Fruit fly (Drosophila melanogaster) whole organism, prepupa: ENCODE data around the gene CG31524.

Experiments
- Blimp-1 ChIP-seq: fragments of 200-800 bp; sonication (Bioruptor generic); optimal IDR thresholded peaks from 3 replicates; lab custom pipeline; 2017; ENCODE audit warnings: missing biosample characterization, missing genetic modification characterization, mild to moderate bottlenecking, moderate library complexity, missing genetic modification reagents
- CG10631 ChIP-seq: fragments of 200-800 bp; sonication (Bioruptor generic); optimal IDR thresholded peaks from 2 replicates; lab custom pipeline; 2016; ENCODE audit warnings: missing biosample characterization, missing genetic modification characterization
- CG10669 ChIP-seq: fragments of 200-800 bp; sonication (Bioruptor generic); optimal IDR thresholded peaks from 3 replicates; lab custom pipeline; 2018; ENCODE audit warnings: missing biosample characterization, mild to moderate bottlenecking, missing genetic modification characterization, moderate library complexity
- CG11294 ChIP-seq: fragments of 200-800 bp; sonication (Bioruptor generic); IDR thresholded peaks from 2 replicates; pipeline ENCODE4 v1.3.6; 2022; ENCODE audit warnings: missing biosample characterization, missing genetic modification characterization
- CG15336 ChIP-seq: fragments of 200-800 bp; sonication (Bioruptor generic); IDR thresholded peaks from 2 replicates; pipeline ENCODE4 v1.3.6; 2022; ENCODE audit warnings: missing biosample characterization, missing genetic modification characterization
- CG1621 ChIP-seq: fragments of 200-800 bp; sonication (Bioruptor generic); optimal IDR thresholded peaks from 3 replicates; lab custom pipeline; 2018; ENCODE audit warnings: missing biosample characterization, mild to moderate bottlenecking, missing genetic modification characterization
- CG16779 ChIP-seq: fragments of 200-800 bp; sonication (Bioruptor generic); optimal IDR thresholded peaks from 3 replicates; lab custom pipeline; 2017; ENCODE audit warnings: missing biosample characterization, mild to moderate bottlenecking, missing genetic modification characterization
- CG31627 ChIP-seq: fragments of 200-800 bp; sonication (Bioruptor generic); optimal IDR thresholded peaks from 3 replicates; lab custom pipeline; 2016; ENCODE audit warnings: missing biosample characterization, missing genetic modification characterization
- CG32006 ChIP-seq: fragments of 200-800 bp; sonication (Bioruptor generic); optimal IDR thresholded peaks from 3 replicates; lab custom pipeline; 2017; ENCODE audit warnings: missing biosample characterization, mild to moderate bottlenecking, missing genetic modification characterization
- CG34406 ChIP-seq: fragments of 200-800 bp; sonication (Bioruptor generic); optimal IDR thresholded peaks from 3 replicates; lab custom pipeline; 2016; ENCODE audit warnings: missing biosample characterization, missing genetic modification characterization
- CG6163 ChIP-seq: fragments of 200-800 bp; sonication (Bioruptor generic); IDR thresholded peaks from 3 replicates; pipeline ENCODE4 v1.3.6; 2022; ENCODE audit warnings: missing biosample characterization, missing genetic modification characterization
- CG6276 ChIP-seq: fragments of 200-800 bp; sonication (Bioruptor generic); optimal IDR thresholded peaks from 2 replicates; lab custom pipeline; 2017; ENCODE audit warnings: missing biosample characterization, mild to moderate bottlenecking, missing genetic modification characterization
- CG6792 ChIP-seq: fragments of 200-800 bp; sonication (Bioruptor generic); optimal IDR thresholded peaks from 3 replicates; lab custom pipeline; 2016; ENCODE audit warnings: missing biosample characterization, missing genetic modification characterization
- CG6808 ChIP-seq: fragments of 200-800 bp; sonication (Bioruptor generic); optimal IDR thresholded peaks from 3 replicates; lab custom pipeline; 2017; ENCODE audit warnings: missing biosample characterization, missing genetic modification characterization, mild to moderate bottlenecking, moderate library complexity, missing genetic modification reagents
- CG6854 ChIP-seq: fragments of 200-800 bp; sonication (Bioruptor generic); optimal IDR thresholded peaks from 2 replicates; lab custom pipeline; 2017; ENCODE audit warnings: missing biosample characterization, mild to moderate bottlenecking, missing genetic modification characterization
- CG7368 ChIP-seq: fragments of 200-800 bp; sonication (Bioruptor generic); optimal IDR thresholded peaks from 3 replicates; lab custom pipeline; 2016; ENCODE audit warnings: missing biosample characterization, missing genetic modification characterization
- CG8319 ChIP-seq: fragments of 200-800 bp; sonication (Bioruptor generic); optimal IDR thresholded peaks from 3 replicates; lab custom pipeline; 2016; ENCODE audit warnings: missing biosample characterization, missing genetic modification characterization
- CG8632 ChIP-seq: fragments of 200-800 bp; sonication (Bioruptor generic); optimal IDR thresholded peaks from 3 replicates; lab custom pipeline; 2016; ENCODE audit warnings: missing biosample characterization, missing genetic modification characterization
- CG9139 ChIP-seq: fragments of 200-800 bp; sonication (Bioruptor generic); optimal IDR thresholded peaks from 3 replicates; lab custom pipeline; 2017; ENCODE audit warnings: missing biosample characterization, mild to moderate bottlenecking, missing genetic modification characterization
- Eip75B ChIP-seq: fragments of 200-800 bp; sonication (Bioruptor generic); optimal IDR thresholded peaks from 3 replicates; lab custom pipeline; 2016; ENCODE audit warnings: missing biosample characterization, missing genetic modification characterization
- Eip78C ChIP-seq: fragments of 200-800 bp; sonication (Bioruptor generic); peaks from one replicate; lab custom pipeline; 2016; ENCODE audit warnings: missing biosample characterization, missing genetic modification characterization
- Eip93F ChIP-seq: fragments of 200-800 bp; sonication (Bioruptor generic); optimal IDR thresholded peaks from 2 replicates; lab custom pipeline; 2016; ENCODE audit warnings: missing biosample characterization, mild to moderate bottlenecking, missing genetic modification characterization
- Ets21C ChIP-seq: fragments of 200-800 bp; sonication (Bioruptor generic); optimal IDR thresholded peaks from 3 replicates; lab custom pipeline; 2016; ENCODE audit warnings: missing biosample characterization, missing genetic modification characterization
- Ets96B ChIP-seq: fragments of 200-800 bp; optimal IDR thresholded peaks from 2 replicates; lab custom pipeline; 2019; ENCODE audit warnings: missing biosample characterization, mild to moderate bottlenecking, missing genetic modification characterization, moderate library complexity
- Gug ChIP-seq: fragments of 200-800 bp; sonication (Bioruptor generic); IDR thresholded peaks from 2 replicates; pipeline ENCODE4 v1.3.6; 2022; ENCODE audit warnings: missing biosample characterization, missing genetic modification characterization
- Hr39 ChIP-seq: fragments of 200-800 bp; sonication (Bioruptor generic); optimal IDR thresholded peaks from 2 replicates; lab custom pipeline; 2016; ENCODE audit warnings: missing biosample characterization, missing genetic modification characterization
- Hr4 ChIP-seq: fragments of 200-800 bp; sonication (Bioruptor generic); optimal IDR thresholded peaks from 3 replicates; lab custom pipeline; 2016; ENCODE audit warnings: missing biosample characterization, missing genetic modification characterization
- Lpt ChIP-seq: fragments of 200-800 bp; sonication (Bioruptor generic); optimal IDR thresholded peaks from 3 replicates; lab custom pipeline; 2016; ENCODE audit warnings: missing biosample characterization, missing genetic modification characterization
- OdsH ChIP-seq: fragments of 200-800 bp; sonication (Bioruptor generic); optimal IDR thresholded peaks from 3 replicates; lab custom pipeline; 2016; ENCODE audit warnings: missing biosample characterization, missing genetic modification characterization
- Smox ChIP-seq: fragments of 200-800 bp; sonication (Bioruptor generic); optimal IDR thresholded peaks from 3 replicates; lab custom pipeline; 2016; ENCODE audit warnings: missing biosample characterization, missing genetic modification characterization
- Sox102F ChIP-seq: fragments of 200-800 bp; sonication (Bioruptor generic); optimal IDR thresholded peaks from 2 replicates; lab custom pipeline; 2016; ENCODE audit warnings: missing biosample characterization, mild to moderate bottlenecking, missing genetic modification characterization
- Sox14 ChIP-seq: fragments of 200-800 bp; sonication (Bioruptor generic); optimal IDR thresholded peaks from 3 replicates; lab custom pipeline; 2016; ENCODE audit warnings: missing biosample characterization, missing genetic modification characterization
- Sox15 ChIP-seq: fragments of 200-800 bp; sonication (Bioruptor generic); optimal IDR thresholded peaks from 3 replicates; lab custom pipeline; 2016; ENCODE audit warnings: missing biosample characterization, missing genetic modification characterization
- achi ChIP-seq: fragments of 200-800 bp; sonication (Bioruptor generic); optimal IDR thresholded peaks from 3 replicates; lab custom pipeline; 2016; ENCODE audit warnings: missing biosample characterization, missing genetic modification characterization
- acj6 ChIP-seq: fragments of 200-800 bp; sonication (Bioruptor generic); optimal IDR thresholded peaks from 3 replicates; lab custom pipeline; 2016; ENCODE audit warnings: missing biosample characterization, missing genetic modification characterization
- cyc ChIP-seq: fragments of 200-800 bp; sonication (Bioruptor generic); optimal IDR thresholded peaks from 3 replicates; lab custom pipeline; 2016; ENCODE audit warnings: missing biosample characterization, missing genetic modification characterization
- dac ChIP-seq: fragments of 200-800 bp; sonication (Bioruptor generic); optimal IDR thresholded peaks from 2 replicates; lab custom pipeline; 2017; ENCODE audit warnings: missing biosample characterization, mild to moderate bottlenecking, missing genetic modification characterization
- dsx ChIP-seq: fragments of 200-800 bp; optimal IDR thresholded peaks from 3 replicates; lab custom pipeline; 2019; ENCODE audit warnings: missing biosample characterization, mild to moderate bottlenecking, missing genetic modification characterization, moderate library complexity; ENCODE audit not compliant: poor library complexity, severe bottlenecking
- esn ChIP-seq: fragments of 200-800 bp; sonication (Bioruptor generic); optimal IDR thresholded peaks from 2 replicates; lab custom pipeline; 2016; ENCODE audit warnings: missing biosample characterization, mild to moderate bottlenecking, missing genetic modification characterization, moderate library complexity
- fd59A ChIP-seq: fragments of 200-800 bp; sonication (Bioruptor generic); optimal IDR thresholded peaks from 2 replicates; lab custom pipeline; 2017; ENCODE audit warnings: missing biosample characterization, mild to moderate bottlenecking, missing genetic modification characterization, missing genetic modification reagents
- fkh ChIP-seq: fragments of 200-800 bp; sonication (Bioruptor generic); optimal IDR thresholded peaks from 3 replicates; lab custom pipeline; 2017; ENCODE audit warnings: missing biosample characterization, mild to moderate bottlenecking, missing genetic modification characterization, moderate library complexity
- lz ChIP-seq: fragments of 200-800 bp; sonication (Bioruptor generic); optimal IDR thresholded peaks from 3 replicates; lab custom pipeline; 2016; ENCODE audit warnings: missing biosample characterization, missing genetic modification characterization
- net ChIP-seq: fragments of 200-800 bp; sonication (Bioruptor generic); optimal IDR thresholded peaks from 3 replicates; lab custom pipeline; 2016; ENCODE audit warnings: missing biosample characterization, missing genetic modification characterization
- pdm3 ChIP-seq: fragments of 200-800 bp; sonication (Bioruptor generic); optimal IDR thresholded peaks from 3 replicates; lab custom pipeline; 2016; ENCODE audit warnings: missing biosample characterization, missing genetic modification characterization
- salr ChIP-seq, 2 experiments: fragments of 200-800 bp; sonication (Bioruptor generic); optimal IDR thresholded peaks; 3 replicates each; lab custom pipeline; 2016 to 2018; ENCODE audit warnings: missing biosample characterization in 2 of 2, missing genetic modification characterization in 2 of 2, mild to moderate bottlenecking in 1 of 2
- ss ChIP-seq, 2 experiments: fragments of 200-800 bp; sonication (Bioruptor generic); optimal IDR thresholded peaks; 2 replicates in 1 of 2; 3 replicates in 1 of 2; lab custom pipeline; 2017 to 2018; ENCODE audit warnings: mild to moderate bottlenecking in 2 of 2, missing biosample characterization in 2 of 2, missing genetic modification characterization in 2 of 2, moderate library complexity in 1 of 2
- svp ChIP-seq: fragments of 200-800 bp; sonication (Bioruptor generic); peaks from one replicate; lab custom pipeline; 2016; ENCODE audit warnings: missing biosample characterization, missing genetic modification characterization

CG31524 gene

dm6 chr3R:30501174-30501573 lies 13.0 kb downstream of the CG31524 start (continued):
- peak; percentile 20 for TF ChIP-seq fd59A (GFP tag; lab: Kevin White, UChicago)
- peak; percentile 53; the same call in 1 of the 2 replicates for TF ChIP-seq Gug (GFP tag; lab: Robert Waterston, UW)
- peak; percentile 26 for TF ChIP-seq CG8632 (GFP tag; lab: Kevin White, UChicago)
- TF ChIP-seq dac = no peak
- TF ChIP-seq salr (GFP tag; optimal IDR thresholded peaks at IDR 0.05; lab: Kevin White, UChicago) = peak; percentile 1 to 41
- peak; percentile 55 for TF ChIP-seq CG1621 (tag; lab: Kevin White, UChicago)
- peak; percentile 69 for TF ChIP-seq acj6
- 0 out of 2 replicates have a peak, but pooled peaks have one; percentile 38 for TF ChIP-seq CG11294 (GFP tag; lab: Robert Waterston, UW)
- peak; percentile 63 for TF ChIP-seq Ets21C
- peak; percentile 28 for TF ChIP-seq CG8319 (GFP tag; lab: Kevin White, UChicago)
- no peak for TF ChIP-seq Ets96B (tag; lab: Kevin White, UChicago)
- no peak for TF ChIP-seq dsx (GFP tag; lab: Kevin White, UChicago)
- peak; percentile 56 for TF ChIP-seq CG10669 (GFP tag; lab: Kevin White, UChicago)
- TF ChIP-seq Eip93F (GFP tag; lab: Kevin White, UChicago) = no peak
- peak; percentile 43 for TF ChIP-seq CG6808 (GFP tag; lab: Kevin White, UChicago)
- peak; percentile 60 for TF ChIP-seq pdm3 (GFP tag; lab: Kevin White, UChicago)
- TF ChIP-seq Sox15 (GFP tag; lab: Kevin White, UChicago) = peak; percentile 48
- TF ChIP-seq CG6854 = no peak
- peak; percentile 16 for TF ChIP-seq CG9139
- TF ChIP-seq CG7368 (GFP tag; lab: Kevin White, UChicago) = peak; percentile 37
- peak; percentile 73 for TF ChIP-seq CG32006
- peak; percentile 83 for TF ChIP-seq CG31627 (GFP tag; lab: Kevin White, UChicago)
- TF ChIP-seq Hr39 (GFP tag; lab: Kevin White, UChicago) = peak; percentile 88
- TF ChIP-seq Blimp-1 (GFP tag; lab: Kevin White, UChicago) = peak; percentile 30
- TF ChIP-seq lz (GFP tag; lab: Kevin White, UChicago) = peak; percentile 76
- peak; percentile 62 for TF ChIP-seq CG10631 (GFP tag; lab: Kevin White, UChicago)
- peak; percentile 47 for TF ChIP-seq net (GFP tag; lab: Kevin White, UChicago)
- no peak for TF ChIP-seq Lpt (GFP tag; lab: Kevin White, UChicago)
- peak; percentile 54 for TF ChIP-seq CG34406 (GFP tag; lab: Kevin White, UChicago)
- peak; percentile 82 for TF ChIP-seq CG6163 (GFP tag; lab: Robert Waterston, UW)
- peak; percentile 72 for TF ChIP-seq CG15336 (GFP tag; lab: Robert Waterston, UW)
- TF ChIP-seq fkh (GFP tag; lab: Kevin White, UChicago) = no peak
- TF ChIP-seq Eip75B (GFP tag; lab: Kevin White, UChicago) = peak; percentile 63
- peak; percentile 86 for TF ChIP-seq svp
- TF ChIP-seq CG6792 (GFP tag; lab: Kevin White, UChicago) = peak; percentile 70
- TF ChIP-seq CG6276 (GFP tag; lab: Kevin White, UChicago) = peak; percentile 40
- TF ChIP-seq Sox102F (GFP tag; lab: Kevin White, UChicago) = peak; percentile 67
- TF ChIP-seq achi (GFP tag; lab: Kevin White, UChicago) = peak; percentile 66
- TF ChIP-seq cyc = peak; percentile 76

- TF ChIP-seq dsx (GFP tag; lab: Kevin White, UChicago) (no peak), CG16779 (tag; lab: Kevin White, UChicago) (no peak), CG6854 (no peak), Eip78C (GFP tag; lab: Kevin White, UChicago) (no peak), lz (GFP tag; lab: Kevin White, UChicago) (no peak), OdsH (GFP tag; lab: Kevin White, UChicago) (no peak), esn (GFP tag; lab: Kevin White, UChicago) (no peak), Hr4 (GFP tag; lab: Kevin White, UChicago) (no peak), Smox (GFP tag; lab: Kevin White, UChicago) (no peak), ss (GFP tag; optimal IDR thresholded peaks at IDR 0.05; lab: Kevin White, UChicago) (no peak), Sox14 (GFP tag; lab: Kevin White, UChicago) (no peak), CG7368 (GFP tag; lab: Kevin White, UChicago) (no peak)
Observed at dm6 chr3R:30500226-30500625, 13.9 kb downstream of the CG31524 start, which contains the start of gene PH4alphaNE1. Gene PH4alphaNE1 (minus strand): TSS chr3R:30500326.
